Worm (Caenorhabditis elegans) whole organism, mixed stage, embryonic: ENCODE results near the gene rpl-28.

ENCODE experiments used
- drap-1 ChIP-seq: fragments of 200-800 bp; sonication (Bioruptor generic); optimal IDR thresholded peaks from 3 replicates; lab custom pipeline; 2018; ENCODE audit warnings: mild to moderate bottlenecking, missing genetic modification characterization, missing compliant biosample characterization
- lin-13 ChIP-seq: fragments of 150-350 bp; optimal IDR thresholded peaks from 2 replicates; lab custom pipeline; 2014; ENCODE audit warnings: missing biosample characterization, missing genetic modification characterization
- lin-32 ChIP-seq: fragments of 200-800 bp; sonication (Bioruptor generic); optimal IDR thresholded peaks from 2 replicates; lab custom pipeline; 2018; ENCODE audit warnings: mild to moderate bottlenecking, missing genetic modification characterization, missing compliant biosample characterization
- mep-1 ChIP-seq: fragments of 150-350 bp; optimal IDR thresholded peaks from 2 replicates; lab custom pipeline; 2017; ENCODE audit warnings: missing biosample characterization, missing genetic modification reagents, missing genetic modification characterization, inconsistent platforms
- nhr-12 ChIP-seq: fragments of 150-350 bp; optimal IDR thresholded peaks from 2 replicates; lab custom pipeline; 2014; ENCODE audit warnings: missing biosample characterization, missing genetic modification characterization
- nhr-76 ChIP-seq: sonication (generic microtip); optimal IDR thresholded peaks from 2 replicates; lab custom pipeline; 2017; ENCODE audit warnings: missing biosample characterization, missing genetic modification characterization
- pha-4 ChIP-seq: fragments of 150-350 bp; optimal IDR thresholded peaks from 2 replicates; lab custom pipeline; 2018; ENCODE audit warnings: missing biosample characterization, missing genetic modification reagents, missing genetic modification characterization
- unc-120 ChIP-seq: sonication (generic microtip); optimal IDR thresholded peaks from 2 replicates; lab custom pipeline; 2017; ENCODE audit warnings: missing genetic modification characterization, missing compliant biosample characterization; ENCODE audit not compliant: poor library complexity, severe bottlenecking
- unc-62 ChIP-seq: fragments of 150-350 bp; optimal IDR thresholded peaks from 2 replicates; lab custom pipeline; 2014; ENCODE audit warnings: missing biosample characterization, missing genetic modification reagents, missing genetic modification characterization
- ztf-11 ChIP-seq: fragments of 150-350 bp; optimal IDR thresholded peaks from 2 replicates; lab custom pipeline; 2014; ENCODE audit warnings: missing biosample characterization, missing genetic modification characterization

DNA sequence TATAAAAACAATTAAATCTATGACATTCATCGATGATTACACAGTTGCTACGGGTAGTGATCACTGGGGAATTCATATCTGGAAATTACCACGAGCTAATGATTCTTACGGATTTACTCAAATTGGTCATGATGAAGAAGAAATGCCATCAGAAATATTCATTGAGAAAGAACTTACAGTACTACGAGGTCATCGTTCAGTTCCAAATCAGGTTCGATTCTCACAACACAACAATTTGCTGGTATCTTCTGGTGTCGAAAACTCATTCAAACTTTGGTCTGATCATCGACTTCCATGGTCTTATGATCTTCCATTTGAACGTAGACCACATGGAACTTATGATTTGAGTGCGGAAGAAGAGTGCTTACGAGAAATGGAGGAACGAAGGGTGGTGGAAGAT lies 21.4 kb downstream of the rpl-28 start:
- TF ChIP-seq unc-62: no peak
- TF ChIP-seq pha-4: no peak
- TF ChIP-seq ztf-11 (tag; lab: Kevin White, UChicago): no peak
- no peak for TF ChIP-seq mep-1 (tag; lab: Kevin White, UChicago)
- TF ChIP-seq nhr-12 (tag; lab: Kevin White, UChicago): no peak
- no peak for TF ChIP-seq lin-32 (GFP tag; lab: Kevin White, UChicago)
- TF ChIP-seq drap-1: no peak
- TF ChIP-seq nhr-76 (tag; lab: Kevin White, UChicago): no peak
- TF ChIP-seq unc-120: no peak
- TF ChIP-seq lin-13 (tag; lab: Kevin White, UChicago): no peak
